Worm (Caenorhabditis elegans) whole organism, late embryonic: ENCODE measurements around the gene tpa-1.
"Not testable (repeated sequence)": the region's sequence is repeated elsewhere in the genome, so short reads cannot be mapped to it uniquely, and the experiment has no call there.

Source experiments
- C38D4.7 ChIP-seq: fragments of 200-800 bp; sonication (Bioruptor generic); optimal IDR thresholded peaks from 2 replicates; lab custom pipeline; 2018; ENCODE audit warnings: mild to moderate bottlenecking, missing genetic modification characterization, moderate library complexity, missing compliant biosample characterization
- F13H6.1 ChIP-seq: sonication (generic microtip); optimal IDR thresholded peaks from 2 replicates; lab custom pipeline; 2016; ENCODE audit warnings: missing genetic modification characterization, missing compliant biosample characterization
- K09A11.1 ChIP-seq: sonication (generic microtip); optimal IDR thresholded peaks from 2 replicates; lab custom pipeline; 2017; ENCODE audit warnings: antibody characterized with exemption, mild to moderate bottlenecking, missing genetic modification characterization, missing compliant biosample characterization; ENCODE audit not compliant: insufficient read depth
- T23F11.4 ChIP-seq: fragments of 200-800 bp; sonication (Bioruptor generic); optimal IDR thresholded peaks from 2 replicates; lab custom pipeline; 2018; ENCODE audit warnings: mild to moderate bottlenecking, missing genetic modification characterization, missing compliant biosample characterization
- Y22D7AL.16 ChIP-seq: sonication (generic microtip); optimal IDR thresholded peaks from 2 replicates; lab custom pipeline; 2016; ENCODE audit warnings: missing genetic modification characterization, missing compliant biosample characterization
- ahr-1 ChIP-seq: sonication (generic microtip); optimal IDR thresholded peaks from 2 replicates; lab custom pipeline; 2016; ENCODE audit warnings: missing genetic modification characterization, missing compliant biosample characterization
- ceh-14 ChIP-seq: sonication (generic microtip); optimal IDR thresholded peaks from 2 replicates; lab custom pipeline; 2016; ENCODE audit warnings: missing genotype, missing genetic modification characterization, missing compliant biosample characterization
- ceh-18 ChIP-seq: sonication (generic microtip); optimal IDR thresholded peaks from 2 replicates; lab custom pipeline; 2016; ENCODE audit warnings: missing genetic modification characterization, missing compliant biosample characterization
- ceh-19 ChIP-seq: fragments of 200-800 bp; sonication (Bioruptor generic); optimal IDR thresholded peaks from 2 replicates; lab custom pipeline; 2018; ENCODE audit warnings: mild to moderate bottlenecking, missing genetic modification characterization, missing compliant biosample characterization
- ceh-31 ChIP-seq: sonication (generic microtip); optimal IDR thresholded peaks from 2 replicates; lab custom pipeline; 2016; ENCODE audit warnings: missing genetic modification characterization, missing compliant biosample characterization
- ceh-34 ChIP-seq: sonication (generic microtip); optimal IDR thresholded peaks from 2 replicates; lab custom pipeline; 2016; ENCODE audit warnings: mild to moderate bottlenecking, missing genetic modification characterization, missing compliant biosample characterization
- ceh-45 ChIP-seq: fragments of 200-800 bp; sonication (Bioruptor generic); IDR thresholded peaks from 2 replicates; pipeline ENCODE4 v1.3.6; 2022; ENCODE audit warnings: missing genetic modification reagents, missing genetic modification characterization, missing compliant biosample characterization
- ceh-48 ChIP-seq: sonication (generic microtip); optimal IDR thresholded peaks from 2 replicates; lab custom pipeline; 2016; ENCODE audit warnings: missing genetic modification characterization, inconsistent platforms, missing compliant biosample characterization
- ceh-9 ChIP-seq: sonication (generic microtip); optimal IDR thresholded peaks from 2 replicates; lab custom pipeline; 2016; ENCODE audit warnings: mild to moderate bottlenecking, missing genetic modification characterization, inconsistent platforms, missing compliant biosample characterization
- che-1 ChIP-seq: sonication (generic microtip); optimal IDR thresholded peaks from 2 replicates; lab custom pipeline; 2016; ENCODE audit warnings: mild to moderate bottlenecking, missing genetic modification characterization, missing compliant biosample characterization
- dmd-4 ChIP-seq: sonication (generic microtip); optimal IDR thresholded peaks from 2 replicates; lab custom pipeline; 2016; ENCODE audit warnings: borderline replicate concordance, missing genetic modification characterization, missing compliant biosample characterization
- dve-1 ChIP-seq: sonication (generic microtip); optimal IDR thresholded peaks from 2 replicates; lab custom pipeline; 2017; ENCODE audit warnings: antibody characterized with exemption, mild to moderate bottlenecking, missing genetic modification characterization, missing compliant biosample characterization
- elt-2 ChIP-seq: sonication (generic microtip); optimal IDR thresholded peaks from 2 replicates; lab custom pipeline; 2016; ENCODE audit warnings: missing genetic modification reagents, missing genetic modification characterization, missing compliant biosample characterization
- elt-4 ChIP-seq: sonication (generic microtip); optimal IDR thresholded peaks from 2 replicates; lab custom pipeline; 2016; ENCODE audit warnings: missing genetic modification characterization, missing compliant biosample characterization
- ets-4 ChIP-seq: sonication (generic microtip); optimal IDR thresholded peaks from 2 replicates; lab custom pipeline; 2016; ENCODE audit warnings: missing genetic modification characterization, missing compliant biosample characterization
- eyg-1 ChIP-seq: sonication (generic microtip); optimal IDR thresholded peaks from 2 replicates; lab custom pipeline; 2016; ENCODE audit warnings: missing genotype, missing genetic modification characterization, missing compliant biosample characterization
- fax-1 ChIP-seq: sonication (generic microtip); optimal IDR thresholded peaks from 2 replicates; lab custom pipeline; 2016; ENCODE audit warnings: missing genotype, missing genetic modification characterization, missing compliant biosample characterization
- fkh-10 ChIP-seq: fragments of 150-350 bp; optimal IDR thresholded peaks from 2 replicates; lab custom pipeline; 2014; ENCODE audit warnings: missing biosample characterization, missing genetic modification reagents, missing genetic modification characterization
- fkh-6 ChIP-seq: sonication (generic microtip); optimal IDR thresholded peaks from 2 replicates; lab custom pipeline; 2016; ENCODE audit warnings: missing genetic modification characterization, missing compliant biosample characterization
- gmeb-2 ChIP-seq: sonication (generic microtip); optimal IDR thresholded peaks from 2 replicates; lab custom pipeline; 2016; ENCODE audit warnings: missing genetic modification characterization, inconsistent platforms, missing compliant biosample characterization
- hlh-8 ChIP-seq: sonication (generic microtip); optimal IDR thresholded peaks from 2 replicates; lab custom pipeline; 2016; ENCODE audit warnings: missing genotype, missing genetic modification characterization, missing compliant biosample characterization
- madf-2 ChIP-seq: sonication (generic microtip); optimal IDR thresholded peaks from 2 replicates; lab custom pipeline; 2017; ENCODE audit warnings: missing genetic modification characterization, missing compliant biosample characterization
- nhr-232 ChIP-seq: sonication (generic microtip); optimal IDR thresholded peaks from 2 replicates; lab custom pipeline; 2016; ENCODE audit warnings: missing genetic modification characterization, missing compliant biosample characterization
- odd-2 ChIP-seq: sonication (generic microtip); optimal IDR thresholded peaks from 2 replicates; lab custom pipeline; 2017; ENCODE audit warnings: antibody characterized with exemption, mild to moderate bottlenecking, missing genetic modification characterization, missing compliant biosample characterization
- pha-2 ChIP-seq: sonication (generic microtip); optimal IDR thresholded peaks from 2 replicates; lab custom pipeline; 2017; ENCODE audit warnings: mild to moderate bottlenecking, missing genetic modification characterization, missing compliant biosample characterization
- pha-4 ChIP-seq: fragments of 150-350 bp; optimal IDR thresholded peaks from 2 replicates; lab custom pipeline; 2018; ENCODE audit warnings: missing biosample characterization, missing genetic modification reagents, missing genetic modification characterization
- pqm-1 ChIP-seq: sonication (generic microtip); optimal IDR thresholded peaks from 2 replicates; lab custom pipeline; 2016; ENCODE audit warnings: missing genetic modification characterization, missing compliant biosample characterization
- pros-1 ChIP-seq: fragments of 150-350 bp; optimal IDR thresholded peaks from 2 replicates; lab custom pipeline; 2014; ENCODE audit warnings: missing biosample characterization, missing genetic modification reagents, missing genetic modification characterization
- ref-2 ChIP-seq: sonication (generic microtip); optimal IDR thresholded peaks from 2 replicates; lab custom pipeline; 2016; ENCODE audit warnings: missing genetic modification characterization, missing compliant biosample characterization
- sdc-2 ChIP-seq: sonication (generic microtip); optimal IDR thresholded peaks from 2 replicates; lab custom pipeline; 2016; ENCODE audit warnings: missing genotype, missing genetic modification characterization, missing compliant biosample characterization
- sox-4 ChIP-seq: sonication (generic microtip); optimal IDR thresholded peaks from 2 replicates; lab custom pipeline; 2017; ENCODE audit warnings: mild to moderate bottlenecking, missing genetic modification characterization, inconsistent platforms, missing compliant biosample characterization
- tbx-7 ChIP-seq: sonication (generic microtip); optimal IDR thresholded peaks from 2 replicates; lab custom pipeline; 2016; ENCODE audit warnings: missing genotype, missing genetic modification characterization, missing compliant biosample characterization
- unc-42 ChIP-seq: sonication (generic microtip); optimal IDR thresholded peaks from 2 replicates; lab custom pipeline; 2016; ENCODE audit warnings: missing genotype, missing genetic modification characterization, missing compliant biosample characterization
- unc-86 ChIP-seq: sonication (generic microtip); optimal IDR thresholded peaks from 2 replicates; lab custom pipeline; 2016; ENCODE audit warnings: missing genetic modification characterization, missing compliant biosample characterization
- ztf-16 ChIP-seq: sonication (generic microtip); optimal IDR thresholded peaks from 2 replicates; lab custom pipeline; 2017; ENCODE audit warnings: missing genetic modification characterization, missing compliant biosample characterization

Gene tpa-1

DNA sequence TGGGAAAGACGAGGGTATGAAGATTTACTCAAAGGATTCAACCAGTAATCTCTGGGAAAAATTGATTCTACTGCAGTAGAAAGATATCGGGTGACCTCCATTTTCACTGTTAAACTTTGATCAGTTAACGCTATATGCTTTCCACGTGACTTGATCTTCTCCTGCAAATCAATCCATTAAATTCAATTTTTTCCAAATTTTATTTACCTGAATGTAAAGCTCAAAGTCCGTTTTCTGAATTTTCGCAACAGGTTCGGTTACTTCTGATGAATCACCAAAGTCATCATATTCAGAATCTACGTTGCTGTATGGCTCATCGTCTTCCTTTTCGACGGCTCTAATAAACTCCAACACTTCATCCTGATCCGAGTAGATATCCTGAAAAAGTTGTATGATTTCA, 17.5 kb downstream of the tpa-1 start, which contains the start of gene B0545.4:
Gene B0545.4 (minus strand): TSS at position 101 of the 400 bp plus-strand sequence.
- TF ChIP-seq eyg-1 (tag; lab: Kevin White, UChicago) (no peak), pha-2 (tag; lab: Kevin White, UChicago) (no peak)
- TF ChIP-seq, all 69 proteins: peak for 0

DNA sequence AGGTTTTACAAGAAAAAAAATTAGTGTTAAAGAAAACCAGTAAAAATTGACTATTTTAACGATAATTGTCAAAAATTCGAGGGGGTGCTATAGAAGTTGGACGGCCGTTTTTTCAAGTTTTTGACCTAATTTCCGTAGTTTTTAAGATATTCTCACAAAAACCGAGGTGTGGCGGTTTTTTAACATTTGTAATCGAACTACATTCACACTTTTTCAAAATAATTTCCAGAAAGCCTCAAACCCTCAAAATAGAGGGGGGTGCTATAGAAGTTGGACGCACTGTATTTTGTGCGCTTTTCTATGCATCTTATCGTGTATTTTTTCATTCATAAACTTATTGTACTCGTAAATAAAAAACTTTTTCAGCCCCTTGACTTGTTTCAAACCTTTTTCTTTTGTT, 19.6 kb downstream of the tpa-1 start, which contains the start of gene F29C4.4:
Gene F29C4.4 (plus strand): TSS at position 301 of the 400 bp plus-strand sequence.
- not testable (repeated sequence) for TF ChIP-seq nhr-232, che-1, ceh-45

DNA sequence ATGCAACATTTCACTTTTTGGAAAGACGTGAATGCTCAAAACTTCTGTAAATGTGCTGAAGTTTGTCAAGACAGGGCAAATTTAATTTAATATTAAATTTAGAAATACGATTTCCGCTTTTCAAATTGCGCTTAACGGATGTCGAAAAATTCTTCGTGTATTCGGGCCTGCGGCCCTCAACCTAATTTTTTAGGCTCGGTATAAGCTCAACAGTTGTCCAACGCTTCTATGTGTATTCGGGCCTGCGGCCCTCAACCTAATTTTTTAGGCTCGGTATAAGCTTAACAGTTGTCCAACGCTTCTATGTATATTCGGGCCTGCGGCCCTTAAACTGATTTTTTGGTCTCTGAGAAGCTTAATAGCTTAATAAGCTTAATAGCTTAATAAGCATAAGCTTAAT, 27.0 kb downstream of the tpa-1 start:
- TF ChIP-seq ceh-31: no peak
- TF ChIP-seq sdc-2 (tag; lab: Kevin White, UChicago): no peak

ce11 chrIV:119792-120191, 28.0 kb downstream of the tpa-1 start:
- TF ChIP-seq Y22D7AL.16 (tag; lab: Kevin White, UChicago): no peak
- no peak for TF ChIP-seq pros-1 (tag; lab: Kevin White, UChicago)
- no peak for TF ChIP-seq fkh-10
- no peak for TF ChIP-seq dmd-4 (tag; lab: Kevin White, UChicago)
- no peak for TF ChIP-seq eyg-1 (tag; lab: Kevin White, UChicago)
- TF ChIP-seq hlh-8: no peak
- TF ChIP-seq K09A11.1 (tag; lab: Kevin White, UChicago): no peak
- no peak for TF ChIP-seq F13H6.1
- no peak for TF ChIP-seq ahr-1 (tag; lab: Kevin White, UChicago)

DNA sequence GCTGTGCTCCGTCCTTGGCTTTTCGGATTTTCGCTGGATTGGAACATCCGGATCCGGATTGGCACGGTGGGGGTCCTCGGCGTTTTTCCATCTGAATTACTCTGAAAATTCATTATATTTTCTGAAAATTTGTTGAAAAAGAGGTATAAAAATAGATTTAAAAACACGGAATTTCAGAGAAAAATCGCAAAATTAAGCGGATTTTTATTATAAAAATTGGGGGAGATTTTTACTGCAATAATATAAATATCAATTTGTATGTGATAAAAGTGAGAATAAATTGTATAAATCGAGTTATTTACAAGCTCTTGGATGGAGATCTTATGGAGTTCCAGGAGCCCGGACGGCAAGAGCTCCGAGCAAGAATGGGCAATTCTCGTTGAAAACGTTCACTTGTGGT, 29.8 kb downstream of the tpa-1 start, which contains the start of gene tut-1:
Gene tut-1 (minus strand): TSS at position 101 of the 400 bp plus-strand sequence.
- TF ChIP-seq odd-2 (tag; lab: Kevin White, UChicago): no peak
- no peak for TF ChIP-seq ceh-18
- no peak for TF ChIP-seq fkh-6
- no peak for TF ChIP-seq pha-4 (tag; lab: Kevin White, UChicago)
- no peak for TF ChIP-seq sdc-2 (tag; lab: Kevin White, UChicago)

DNA sequence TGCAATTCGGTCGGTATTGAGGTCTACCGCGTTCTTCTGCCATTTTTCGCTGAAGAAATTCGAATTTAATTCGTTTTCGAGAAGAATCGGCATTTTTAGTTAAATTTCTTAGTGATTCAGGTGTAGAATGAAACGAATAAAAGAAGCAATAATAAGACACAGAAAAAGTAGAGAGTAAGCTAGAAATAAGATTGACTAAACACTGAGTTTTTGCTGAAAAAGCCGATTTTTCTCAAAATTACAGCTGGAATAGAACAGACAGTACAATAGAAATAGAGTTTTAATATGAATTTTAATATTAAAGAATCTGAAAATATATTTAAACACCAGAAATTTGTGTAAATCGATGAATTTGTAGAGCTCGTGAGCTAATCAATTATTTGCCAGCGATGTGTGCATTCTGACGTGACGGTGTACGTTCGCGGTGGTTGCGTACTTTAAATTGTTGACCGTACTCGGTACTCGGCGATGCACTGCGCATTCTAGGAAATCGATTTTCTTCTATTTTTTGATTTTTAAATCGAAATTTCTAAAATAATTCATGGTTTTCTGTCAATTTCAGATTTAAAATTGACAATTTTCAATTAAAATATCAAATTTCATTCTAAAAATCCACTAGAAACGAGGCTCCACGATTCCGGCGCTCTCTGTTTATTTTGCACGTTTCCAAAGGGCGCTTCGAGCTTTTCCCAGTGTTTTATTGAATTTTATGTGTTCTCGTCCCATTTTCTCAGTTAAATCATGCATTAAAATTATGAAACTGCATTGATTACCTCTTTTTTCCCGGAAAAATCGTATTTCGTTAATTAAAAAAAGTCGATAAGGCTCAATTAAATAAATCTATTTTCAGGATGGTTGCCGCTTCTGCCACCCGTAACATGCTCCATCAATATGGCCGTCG, 34.4 kb downstream of the tpa-1 start, which contains the start of the genes grld-1 and cox-6C:
Gene grld-1 (minus strand): TSS at position 51 of the 901 bp plus-strand sequence.
Gene cox-6C (plus strand): TSS at position 851 of the 901 bp plus-strand sequence.
- TF ChIP-seq ztf-16 (tag; lab: Kevin White, UChicago): no peak
- TF ChIP-seq dve-1 (tag; lab: Kevin White, UChicago): no peak
- TF ChIP-seq madf-2 (tag; lab: Kevin White, UChicago): no peak
- no peak for TF ChIP-seq elt-4 (tag; lab: Kevin White, UChicago)
- TF ChIP-seq sox-4: no peak
- TF ChIP-seq elt-2 (tag; lab: Kevin White, UChicago): peak; percentile 36
- no peak for TF ChIP-seq pha-2 (tag; lab: Kevin White, UChicago)
- TF ChIP-seq F13H6.1: no peak
- no peak for TF ChIP-seq fkh-10
- TF ChIP-seq ceh-34 (tag; lab: Kevin White, UChicago): peak; percentile 78
- TF ChIP-seq unc-42 (tag; lab: Kevin White, UChicago): peak; percentile 27
- TF ChIP-seq odd-2 (tag; lab: Kevin White, UChicago): no peak
- TF ChIP-seq tbx-7 (tag; lab: Kevin White, UChicago): no peak
- TF ChIP-seq T23F11.4 (GFP tag; lab: Kevin White, UChicago): no peak
- TF ChIP-seq sdc-2 (tag; lab: Kevin White, UChicago): no peak
- no peak for TF ChIP-seq gmeb-2 (tag; lab: Kevin White, UChicago)
- TF ChIP-seq ceh-9 (tag; lab: Kevin White, UChicago): no peak
- peak; percentile 16 for TF ChIP-seq ets-4 (tag; lab: Kevin White, UChicago)
- peak; percentile 69 for TF ChIP-seq ceh-48 (tag; lab: Kevin White, UChicago)
- no peak for TF ChIP-seq che-1
- TF ChIP-seq fax-1 (tag; lab: Kevin White, UChicago): no peak
- TF ChIP-seq ceh-31: peak; percentile 55
- TF ChIP-seq pha-4 (tag; lab: Kevin White, UChicago): no peak
- TF ChIP-seq ceh-19 (GFP tag; lab: Kevin White, UChicago): no peak
- TF ChIP-seq pqm-1: no peak
- TF ChIP-seq unc-86 (tag; lab: Kevin White, UChicago): no peak
- TF ChIP-seq ref-2 (tag; lab: Kevin White, UChicago): no peak
- peak; percentile 7 for TF ChIP-seq ceh-14 (tag; lab: Kevin White, UChicago)
- TF ChIP-seq C38D4.7 (GFP tag; lab: Kevin White, UChicago): no peak
- TF ChIP-seq ahr-1 (tag; lab: Kevin White, UChicago): no peak
